Fruit fly (Drosophila melanogaster) whole organism, adult: Measurements from ENCODE around the gene APC4.

Experiments used
- CG11617 ChIP-seq: fragments of 200-800 bp; sonication (Bioruptor generic); optimal IDR thresholded peaks from 2 replicates; lab custom pipeline; 2017; ENCODE audit warnings: mild to moderate bottlenecking, missing biosample characterization, missing genetic modification reagents, missing genetic modification characterization
- CG12768 ChIP-seq: fragments of 200-800 bp; sonication (Bioruptor generic); optimal IDR thresholded peaks from 2 replicates; lab custom pipeline; 2017; ENCODE audit warnings: missing biosample characterization, missing genetic modification characterization, mild to moderate bottlenecking, moderate library complexity, missing genetic modification reagents
- CG14711 ChIP-seq: fragments of 200-800 bp; sonication (Bioruptor generic); optimal IDR thresholded peaks from 2 replicates; lab custom pipeline; 2018; ENCODE audit warnings: missing biosample characterization, mild to moderate bottlenecking, missing genetic modification characterization, moderate library complexity
- CG1620 ChIP-seq: fragments of 200-800 bp; sonication (Bioruptor generic); optimal IDR thresholded peaks from 2 replicates; lab custom pipeline; 2016; ENCODE audit warnings: missing biosample characterization, missing genetic modification characterization
- CG33017 ChIP-seq: fragments of 200-800 bp; sonication (Bioruptor generic); optimal IDR thresholded peaks from 2 replicates; lab custom pipeline; 2018; ENCODE audit warnings: missing biosample characterization, mild to moderate bottlenecking, missing genetic modification characterization, moderate library complexity
- CG5204 ChIP-seq: fragments of 200-800 bp; sonication (Bioruptor generic); optimal IDR thresholded peaks from 2 replicates; lab custom pipeline; 2016; ENCODE audit warnings: missing biosample characterization, missing genetic modification characterization
- CG7045 ChIP-seq: fragments of 200-800 bp; sonication (Bioruptor generic); optimal IDR thresholded peaks from 2 replicates; lab custom pipeline; 2017; ENCODE audit warnings: missing biosample characterization, mild to moderate bottlenecking, missing genetic modification characterization
- CG7101 ChIP-seq: fragments of 200-800 bp; sonication (Bioruptor generic); optimal IDR thresholded peaks from 2 replicates; lab custom pipeline; 2018; ENCODE audit warnings: missing biosample characterization, mild to moderate bottlenecking, missing genetic modification characterization, moderate library complexity
- Clk ChIP-seq: fragments of 200-800 bp; sonication (Bioruptor generic); optimal IDR thresholded peaks from 2 replicates; lab custom pipeline; 2017; ENCODE audit warnings: missing biosample characterization, missing genetic modification characterization
- Crg-1 ChIP-seq: fragments of 200-800 bp; sonication (Bioruptor generic); optimal IDR thresholded peaks from 2 replicates; lab custom pipeline; 2016; ENCODE audit warnings: missing biosample characterization, missing genetic modification characterization
- Hr96 ChIP-seq: fragments of 200-800 bp; sonication (Bioruptor generic); optimal IDR thresholded peaks from 2 replicates; lab custom pipeline; 2016; ENCODE audit warnings: missing biosample characterization, missing genetic modification characterization
- Mnt ChIP-seq: fragments of 200-800 bp; sonication (Bioruptor generic); optimal IDR thresholded peaks from 2 replicates; lab custom pipeline; 2016; ENCODE audit warnings: missing biosample characterization, mild to moderate bottlenecking, missing genetic modification characterization
- bab1 ChIP-seq: fragments of 200-800 bp; sonication (Bioruptor generic); optimal IDR thresholded peaks from 3 replicates; lab custom pipeline; 2019; ENCODE audit warnings: missing biosample characterization, mild to moderate bottlenecking, missing genetic modification characterization, moderate library complexity
- cic ChIP-seq: fragments of 200-800 bp; sonication (Bioruptor generic); optimal IDR thresholded peaks from 2 replicates; lab custom pipeline; 2017; ENCODE audit warnings: missing biosample characterization, mild to moderate bottlenecking, missing genetic modification characterization, moderate library complexity
- cnc ChIP-seq, 2 experiments: fragments of >200 bp; optimal IDR thresholded peaks; 2 replicates each; lab custom pipeline; 2017
- kay ChIP-seq: fragments of 200-800 bp; sonication (Bioruptor generic); peaks from one replicate; lab custom pipeline; 2016; ENCODE audit warnings: missing biosample characterization, missing genetic modification characterization, borderline replicate concordance
- ovo ChIP-seq: fragments of 200-800 bp; sonication (Bioruptor generic); optimal IDR thresholded peaks from 2 replicates; lab custom pipeline; 2016; ENCODE audit warnings: missing biosample characterization, missing genetic modification characterization
- pad ChIP-seq: fragments of 200-800 bp; sonication (Bioruptor generic); optimal IDR thresholded peaks from 3 replicates; lab custom pipeline; 2017; ENCODE audit warnings: missing biosample characterization, missing genetic modification characterization, mild to moderate bottlenecking, moderate library complexity, missing genetic modification reagents
- tj ChIP-seq: fragments of 200-800 bp; sonication (Bioruptor generic); optimal IDR thresholded peaks from 3 replicates; lab custom pipeline; 2017; ENCODE audit warnings: missing biosample characterization, mild to moderate bottlenecking, missing genetic modification characterization, moderate library complexity
- toe ChIP-seq: fragments of 200-800 bp; sonication (Bioruptor generic); optimal IDR thresholded peaks from 2 replicates; lab custom pipeline; 2016; ENCODE audit warnings: missing biosample characterization, missing genetic modification characterization

The APC4 gene

dm6 chrX:9110155-9110909 lies 27.6 kb downstream of the APC4 start:
- TF ChIP-seq ovo (GFP tag; lab: Kevin White, UChicago) (peak; percentile 72), bab1 (no peak), cic (GFP tag; lab: Kevin White, UChicago) (no peak), tj (GFP tag; lab: Kevin White, UChicago) (peak; percentile 81), CG1620 (GFP tag; lab: Kevin White, UChicago) (no peak), CG11617 (GFP tag; lab: Kevin White, UChicago) (no peak), cnc (optimal IDR thresholded peaks at IDR 0.05; lab: Kevin White, UChicago) (no peak)

DNA sequence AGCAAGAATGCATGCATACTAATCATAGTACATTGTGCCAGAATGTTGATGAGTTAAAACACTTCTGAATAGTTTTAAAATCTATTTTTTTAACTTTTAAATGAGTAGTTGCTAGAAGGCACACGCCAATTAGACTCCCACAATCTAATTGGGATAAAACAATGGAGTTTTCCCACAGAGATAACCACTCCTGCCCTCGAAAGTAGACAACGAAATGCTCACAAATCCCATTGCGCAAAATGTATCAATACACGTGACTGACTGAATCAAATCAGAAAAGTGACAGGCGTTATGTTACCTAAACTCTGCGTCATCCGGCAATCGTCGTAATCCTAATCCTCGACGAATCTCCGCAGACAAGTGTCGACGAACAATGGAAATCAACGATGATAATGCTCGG lies 35.1 kb downstream of the APC4 start:
- TF ChIP-seq cnc (optimal IDR thresholded peaks at IDR 0.05; lab: Kevin White, UChicago), result no peak
- no peak for TF ChIP-seq CG1620 (GFP tag; lab: Kevin White, UChicago)
- TF ChIP-seq Crg-1, result no peak
- TF ChIP-seq pad (GFP tag; lab: Kevin White, UChicago), result no peak
- TF ChIP-seq cic (GFP tag; lab: Kevin White, UChicago), result no peak
- TF ChIP-seq tj (GFP tag; lab: Kevin White, UChicago), result no peak
- TF ChIP-seq bab1, result no peak
- TF ChIP-seq CG7101 (tag; lab: Kevin White, UChicago), result no peak
- TF ChIP-seq CG11617 (GFP tag; lab: Kevin White, UChicago), result no peak
- TF ChIP-seq CG33017 (tag; lab: Kevin White, UChicago), result no peak
- no peak for TF ChIP-seq Mnt (GFP tag; lab: Kevin White, UChicago)
- no peak for TF ChIP-seq CG5204 (GFP tag; lab: Kevin White, UChicago)
- no peak for TF ChIP-seq Clk
- no peak for TF ChIP-seq CG12768 (GFP tag; lab: Kevin White, UChicago)
- no peak for TF ChIP-seq kay (GFP tag; lab: Kevin White, UChicago)
- no peak for TF ChIP-seq ovo (GFP tag; lab: Kevin White, UChicago)
- no peak for TF ChIP-seq CG7045 (GFP tag; lab: Kevin White, UChicago)
- no peak for TF ChIP-seq toe (GFP tag; lab: Kevin White, UChicago)
- no peak for TF ChIP-seq Hr96 (GFP tag; lab: Kevin White, UChicago)
- no peak for TF ChIP-seq CG14711 (tag; lab: Kevin White, UChicago)

dm6 chrX:9118961-9119633 lies 36.4 kb downstream of the APC4 start:
- no peak for TF ChIP-seq CG11617 (GFP tag; lab: Kevin White, UChicago)
- no peak for TF ChIP-seq Mnt (GFP tag; lab: Kevin White, UChicago)

DNA sequence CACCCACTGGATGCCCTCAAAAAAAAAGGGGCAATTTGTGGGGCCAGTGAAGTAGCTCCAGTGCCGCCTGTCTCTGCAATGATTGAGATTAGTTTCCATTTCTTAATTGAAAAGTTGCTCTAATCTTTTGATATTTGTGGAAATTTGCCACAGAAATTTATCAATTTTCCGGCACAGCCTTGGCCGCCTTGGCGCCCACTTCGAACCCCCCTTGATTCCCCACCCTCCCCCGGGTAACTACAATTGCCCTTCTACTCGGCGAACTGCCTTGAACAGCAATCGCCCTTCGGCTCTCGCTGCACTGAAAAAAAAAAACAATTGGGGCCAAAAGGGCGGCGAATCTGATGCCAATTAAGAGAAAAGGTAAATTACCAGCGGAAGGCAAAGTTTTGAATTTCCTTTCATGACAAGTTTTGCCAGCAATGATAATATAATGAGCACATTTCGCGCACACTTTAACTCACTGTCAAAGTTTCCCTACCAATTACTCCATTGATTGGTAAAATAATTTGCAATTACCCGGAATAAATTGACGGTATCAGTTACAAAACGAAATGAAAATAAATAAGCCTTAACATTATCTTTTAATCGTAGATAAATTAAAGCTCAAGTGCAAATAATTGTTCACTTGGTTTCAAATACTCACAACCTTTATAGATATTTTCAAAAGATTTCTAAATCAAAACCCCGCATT lies 37.1 kb downstream of the APC4 start:
- TF ChIP-seq CG7101 (tag; lab: Kevin White, UChicago), result no peak
- TF ChIP-seq Clk, result no peak
- TF ChIP-seq CG11617 (GFP tag; lab: Kevin White, UChicago), result no peak
- no peak for TF ChIP-seq CG33017 (tag; lab: Kevin White, UChicago)
- TF ChIP-seq toe (GFP tag; lab: Kevin White, UChicago), result no peak
- TF ChIP-seq tj (GFP tag; lab: Kevin White, UChicago), result no peak
- no peak for TF ChIP-seq Hr96 (GFP tag; lab: Kevin White, UChicago)
- no peak for TF ChIP-seq CG12768 (GFP tag; lab: Kevin White, UChicago)
- TF ChIP-seq cic (GFP tag; lab: Kevin White, UChicago), result no peak
- TF ChIP-seq CG14711 (tag; lab: Kevin White, UChicago), result no peak
- TF ChIP-seq CG7045 (GFP tag; lab: Kevin White, UChicago), result no peak
- no peak for TF ChIP-seq cnc (optimal IDR thresholded peaks at IDR 0.05; lab: Kevin White, UChicago)

DNA sequence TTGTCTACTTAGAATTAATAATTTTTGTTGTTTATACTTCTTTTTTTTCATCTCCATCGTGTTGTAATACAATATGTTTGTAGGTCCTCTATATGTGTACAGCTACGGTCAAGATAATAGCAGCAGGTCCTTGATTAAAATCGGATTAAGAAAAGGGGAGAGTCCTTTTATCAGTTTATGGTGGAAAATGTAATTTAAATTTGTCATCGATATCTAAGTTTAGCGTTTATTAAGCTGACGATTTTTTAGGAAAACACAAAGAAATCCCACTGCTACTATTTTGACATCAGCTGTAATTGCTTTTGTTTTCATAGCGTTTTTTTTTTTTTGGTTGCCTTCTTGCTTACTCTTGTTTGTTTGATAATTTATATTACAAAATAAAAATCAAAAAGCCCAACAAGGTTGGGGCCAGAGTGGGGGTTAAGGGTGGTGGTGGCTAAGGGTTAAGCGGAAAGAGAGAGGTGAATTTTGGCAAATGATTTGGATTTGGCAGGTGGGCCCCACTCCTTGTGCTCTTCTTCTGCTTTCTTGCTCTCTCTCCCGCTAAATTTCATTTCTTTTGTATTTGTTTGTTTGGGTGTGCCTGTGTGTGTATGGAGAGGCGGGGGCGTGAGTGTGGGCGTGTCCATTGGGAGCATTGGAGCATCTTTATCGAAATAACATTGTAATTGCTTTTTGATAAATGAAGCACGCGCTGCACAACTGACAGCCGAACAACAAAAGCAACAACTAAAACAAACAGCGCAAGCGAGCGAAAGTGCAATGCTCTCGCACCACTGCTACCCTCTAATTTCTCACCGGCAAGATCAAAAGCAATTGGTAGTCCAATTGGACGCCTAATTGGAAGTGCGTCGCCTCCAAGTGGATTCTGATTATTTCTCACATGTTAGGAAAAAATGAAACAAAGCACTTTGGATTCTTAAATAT lies 38.4 kb downstream of the APC4 start:
- TF ChIP-seq cic (GFP tag; lab: Kevin White, UChicago), result no peak
- TF ChIP-seq bab1, result peak; percentile 17
- peak; percentile 32 for TF ChIP-seq CG14711 (tag; lab: Kevin White, UChicago)
- no peak for TF ChIP-seq Crg-1

- TF ChIP-seq Hr96 (GFP tag; lab: Kevin White, UChicago) (no peak), cnc (optimal IDR thresholded peaks at IDR 0.05; lab: Kevin White, UChicago) (no peak), ovo (GFP tag; lab: Kevin White, UChicago) (no peak)
These were observed 39.8 kb downstream of the APC4 start for dm6 chrX:9122492-9122891.
